Fruit fly (Drosophila melanogaster) whole organism, embryonic: ENCODE data around the gene CG10907.

Source experiments
- Adf1 ChIP-seq: fragments of 200-800 bp; sonication (Bioruptor generic); IDR thresholded peaks from 2 replicates; pipeline ENCODE4 v1.3.6; 2022; ENCODE audit warnings: missing biosample characterization, missing genetic modification characterization
- Asciz ChIP-seq: fragments of 200-800 bp; sonication (Bioruptor generic); optimal IDR thresholded peaks from 2 replicates; lab custom pipeline; 2017; ENCODE audit warnings: missing biosample characterization, mild to moderate bottlenecking, missing genetic modification characterization, missing genetic modification reagents
- Atf3 ChIP-seq: fragments of 200-800 bp; sonication (Bioruptor generic); optimal IDR thresholded peaks from 3 replicates; lab custom pipeline; 2016; ENCODE audit warnings: missing biosample characterization, missing genetic modification characterization
- BEAF-32 ChIP-seq: fragments of 200-800 bp; sonication (Bioruptor generic); optimal IDR thresholded peaks from 3 replicates; lab custom pipeline; 2017; ENCODE audit warnings: missing biosample characterization, missing genetic modification characterization, mild to moderate bottlenecking, moderate library complexity, missing genetic modification reagents
- Bdp1 ChIP-seq: fragments of 200-800 bp; sonication (Bioruptor generic); optimal IDR thresholded peaks from 3 replicates; lab custom pipeline; 2016; ENCODE audit warnings: missing biosample characterization, missing genetic modification characterization
- CG10147 ChIP-seq: fragments of 200-800 bp; sonication (Bioruptor generic); optimal IDR thresholded peaks from 2 replicates; lab custom pipeline; 2019; ENCODE audit warnings: missing biosample characterization, mild to moderate bottlenecking, missing genetic modification characterization, moderate library complexity
- CG11093 ChIP-seq: fragments of 200-800 bp; sonication (Bioruptor generic); IDR thresholded peaks from 3 replicates; pipeline ENCODE4 v1.3.6; 2022; ENCODE audit warnings: missing biosample characterization, missing genetic modification characterization
- CG11504 ChIP-seq: fragments of 200-800 bp; sonication (Bioruptor generic); optimal IDR thresholded peaks from 3 replicates; lab custom pipeline; 2019; ENCODE audit warnings: missing biosample characterization, mild to moderate bottlenecking, missing genetic modification characterization, moderate library complexity
- CG1603 ChIP-seq: fragments of 200-800 bp; sonication (Bioruptor generic); optimal IDR thresholded peaks from 2 replicates; lab custom pipeline; 2019; ENCODE audit warnings: missing biosample characterization, mild to moderate bottlenecking, missing genetic modification characterization, moderate library complexity
- CG1647 ChIP-seq: fragments of 200-800 bp; sonication (Bioruptor generic); optimal IDR thresholded peaks from 3 replicates; lab custom pipeline; 2016; ENCODE audit warnings: missing biosample characterization, missing genetic modification characterization
- CG16863 ChIP-seq: fragments of 200-800 bp; sonication (Bioruptor generic); optimal IDR thresholded peaks from 3 replicates; lab custom pipeline; 2016; ENCODE audit warnings: missing biosample characterization, missing genetic modification characterization
- CG17328 ChIP-seq: fragments of 200-800 bp; sonication (Bioruptor generic); IDR thresholded peaks from 2 replicates; pipeline ENCODE4 v1.3.6; 2022; ENCODE audit warnings: missing biosample characterization, missing genetic modification characterization
- CG17385 ChIP-seq: fragments of 200-800 bp; sonication (Bioruptor generic); optimal IDR thresholded peaks from 3 replicates; lab custom pipeline; 2018; ENCODE audit warnings: missing biosample characterization, mild to moderate bottlenecking, missing genetic modification characterization
- CG18476 ChIP-seq: fragments of 200-800 bp; sonication (Bioruptor generic); optimal IDR thresholded peaks from 2 replicates; lab custom pipeline; 2016; ENCODE audit warnings: missing biosample characterization, mild to moderate bottlenecking, missing genetic modification characterization
- CG32767 ChIP-seq: fragments of 200-800 bp; sonication (Bioruptor generic); IDR thresholded peaks from 2 replicates; pipeline ENCODE4 v1.3.6; 2022; ENCODE audit warnings: missing biosample characterization, missing genetic modification characterization
- CG3838 ChIP-seq: fragments of 200-800 bp; sonication (Bioruptor generic); optimal IDR thresholded peaks from 3 replicates; lab custom pipeline; 2016; ENCODE audit warnings: missing biosample characterization, missing genetic modification characterization
- CG4282 ChIP-seq: fragments of 200-800 bp; sonication (Bioruptor generic); optimal IDR thresholded peaks from 2 replicates; lab custom pipeline; 2016; ENCODE audit warnings: missing biosample characterization, missing genetic modification characterization
- CG4617 ChIP-seq: fragments of 200-800 bp; sonication (Bioruptor generic); optimal IDR thresholded peaks from 3 replicates; lab custom pipeline; 2016; ENCODE audit warnings: missing biosample characterization, missing genetic modification characterization, borderline replicate concordance
- CG6854 ChIP-seq: fragments of 200-800 bp; sonication (Bioruptor generic); optimal IDR thresholded peaks from 3 replicates; lab custom pipeline; 2017; ENCODE audit warnings: missing biosample characterization, mild to moderate bottlenecking, missing genetic modification characterization
- CG8281 ChIP-seq: fragments of 200-800 bp; sonication (Bioruptor generic); optimal IDR thresholded peaks from 2 replicates; lab custom pipeline; 2018; ENCODE audit warnings: missing biosample characterization, mild to moderate bottlenecking, missing genetic modification characterization, moderate library complexity
- CG8478 ChIP-seq: fragments of >200 bp; optimal IDR thresholded peaks from 2 replicates; lab custom pipeline; 2018
- CoRest ChIP-seq: fragments of 200-800 bp; sonication (Bioruptor generic); optimal IDR thresholded peaks from 3 replicates; lab custom pipeline; 2018; ENCODE audit warnings: missing biosample characterization, mild to moderate bottlenecking, missing genetic modification characterization, moderate library complexity
- Doc2 ChIP-seq: fragments of 200-800 bp; sonication (Bioruptor generic); IDR thresholded peaks from 2 replicates; pipeline ENCODE4 v1.3.6; 2022; ENCODE audit warnings: missing biosample characterization, missing genetic modification characterization
- Doc3 ChIP-seq: fragments of 200-800 bp; sonication (Bioruptor generic); IDR thresholded peaks from 3 replicates; pipeline ENCODE4 v1.3.6; 2022; ENCODE audit warnings: missing biosample characterization, missing genetic modification characterization; ENCODE audit not compliant: partially characterized antibody
- Dref ChIP-seq: fragments of 200-800 bp; sonication (Bioruptor generic); IDR thresholded peaks from 2 replicates; pipeline ENCODE4 v1.3.6; 2022; ENCODE audit warnings: missing biosample characterization, missing genetic modification characterization
- Ets65A ChIP-seq: fragments of 200-800 bp; sonication (Bioruptor generic); peaks from one replicate; lab custom pipeline; 2016; ENCODE audit warnings: missing biosample characterization, missing genetic modification characterization
- HLH4C ChIP-seq: fragments of 200-800 bp; sonication (Bioruptor generic); IDR thresholded peaks from 3 replicates; pipeline ENCODE4 v1.3.6; 2022; ENCODE audit warnings: missing biosample characterization, missing genetic modification characterization; ENCODE audit not compliant: partially characterized antibody
- HLH54F ChIP-seq: fragments of 200-800 bp; sonication (Bioruptor generic); optimal IDR thresholded peaks from 3 replicates; lab custom pipeline; 2016; ENCODE audit warnings: missing biosample characterization, missing genetic modification characterization
- Hr39 ChIP-seq: fragments of >200 bp; optimal IDR thresholded peaks from 2 replicates; lab custom pipeline; 2017
- Hr51 ChIP-seq, 2 experiments: fragments of 200-800 bp; sonication (Bioruptor generic); optimal IDR thresholded peaks; 2 replicates in 1 of 2; 3 replicates in 1 of 2; lab custom pipeline; 2016 to 2018; ENCODE audit warnings: missing biosample characterization in 2 of 2, missing genetic modification characterization in 2 of 2, mild to moderate bottlenecking in 1 of 2, moderate library complexity in 1 of 2
- Jarid2 ChIP-seq: fragments of 200-800 bp; sonication (Bioruptor generic); optimal IDR thresholded peaks from 3 replicates; lab custom pipeline; 2017; ENCODE audit warnings: mild to moderate bottlenecking, missing biosample characterization, missing genetic modification reagents, missing genetic modification characterization
- Lim3 ChIP-seq: fragments of 200-800 bp; sonication (Bioruptor generic); IDR thresholded peaks from 2 replicates; pipeline ENCODE4 v1.3.6; 2022; ENCODE audit warnings: missing biosample characterization, missing genetic modification characterization
- Sox100B ChIP-seq: fragments of 200-800 bp; sonication (Bioruptor generic); optimal IDR thresholded peaks from 3 replicates; lab custom pipeline; 2018; ENCODE audit warnings: missing biosample characterization, mild to moderate bottlenecking, missing genetic modification characterization
- Xbp1 ChIP-seq: fragments of 200-800 bp; sonication (Bioruptor generic); optimal IDR thresholded peaks from 3 replicates; lab custom pipeline; 2016; ENCODE audit warnings: missing biosample characterization, mild to moderate bottlenecking, missing genetic modification characterization
- ato ChIP-seq: fragments of 200-800 bp; sonication (Bioruptor generic); IDR thresholded peaks from 2 replicates; pipeline ENCODE4 v1.3.6; 2022; ENCODE audit warnings: missing biosample characterization, missing genetic modification characterization; ENCODE audit not compliant: partially characterized antibody
- cato ChIP-seq: fragments of 200-800 bp; sonication (Bioruptor generic); optimal IDR thresholded peaks from 2 replicates; lab custom pipeline; 2016; ENCODE audit warnings: missing biosample characterization, missing genetic modification characterization, borderline replicate concordance
- caup ChIP-seq: fragments of 200-800 bp; sonication (Bioruptor generic); optimal IDR thresholded peaks from 3 replicates; lab custom pipeline; 2017; ENCODE audit warnings: missing biosample characterization, mild to moderate bottlenecking, missing genetic modification characterization, moderate library complexity; ENCODE audit not compliant: severe bottlenecking
- crc ChIP-seq: fragments of 200-800 bp; sonication (Bioruptor generic); optimal IDR thresholded peaks from 2 replicates; lab custom pipeline; 2016; ENCODE audit warnings: missing biosample characterization, missing genetic modification characterization
- dm ChIP-seq: fragments of 200-800 bp; sonication (Bioruptor generic); optimal IDR thresholded peaks from 3 replicates; lab custom pipeline; 2016; ENCODE audit warnings: missing biosample characterization, missing genetic modification characterization
- ems ChIP-seq: fragments of 200-800 bp; sonication (Bioruptor generic); optimal IDR thresholded peaks from 3 replicates; lab custom pipeline; 2016; ENCODE audit warnings: missing biosample characterization, missing genetic modification characterization
- eyg ChIP-seq: fragments of 200-800 bp; sonication (Bioruptor generic); optimal IDR thresholded peaks from 3 replicates; lab custom pipeline; 2016; ENCODE audit warnings: missing biosample characterization, missing genetic modification characterization
- gcm ChIP-seq: fragments of 200-800 bp; sonication (Bioruptor generic); optimal IDR thresholded peaks from 2 replicates; lab custom pipeline; 2019; ENCODE audit warnings: missing biosample characterization, mild to moderate bottlenecking, missing genetic modification characterization, moderate library complexity
- grau ChIP-seq: fragments of 200-800 bp; optimal IDR thresholded peaks from 3 replicates; lab custom pipeline; 2019; ENCODE audit warnings: missing biosample characterization, mild to moderate bottlenecking, missing genetic modification characterization, moderate library complexity
- kay ChIP-seq: fragments of 200-800 bp; sonication (Bioruptor generic); optimal IDR thresholded peaks from 2 replicates; lab custom pipeline; 2016; ENCODE audit warnings: missing biosample characterization, missing genetic modification characterization
- luna ChIP-seq: fragments of 200-800 bp; sonication (Bioruptor generic); optimal IDR thresholded peaks from 2 replicates; lab custom pipeline; 2016; ENCODE audit warnings: missing biosample characterization, missing genetic modification characterization
- nerfin-1 ChIP-seq: fragments of 200-800 bp; sonication (Bioruptor generic); optimal IDR thresholded peaks from 3 replicates; lab custom pipeline; 2019; ENCODE audit warnings: missing biosample characterization, mild to moderate bottlenecking, missing genetic modification characterization, moderate library complexity
- stc ChIP-seq: fragments of 200-800 bp; sonication (Bioruptor generic); IDR thresholded peaks from 2 replicates; pipeline ENCODE4 v1.3.6; 2022; ENCODE audit warnings: missing biosample characterization, missing genetic modification characterization
- stwl ChIP-seq: fragments of 200-800 bp; sonication (Bioruptor generic); optimal IDR thresholded peaks from 3 replicates; lab custom pipeline; 2018; ENCODE audit warnings: missing biosample characterization, mild to moderate bottlenecking, missing genetic modification characterization, moderate library complexity
- tll ChIP-seq, 2 experiments: fragments of 200-800 bp in 1 of 2; fragments of >200 bp in 1 of 2; sonication (Bioruptor generic) in 1 of 2; optimal IDR thresholded peaks; 2 replicates each; lab custom pipeline; 2017 to 2019; ENCODE audit warnings: missing biosample characterization in 2 of 2, missing genetic modification characterization in 2 of 2, mild to moderate bottlenecking in 1 of 2, moderate library complexity in 1 of 2
- ttk ChIP-seq: fragments of 200-800 bp; sonication (Bioruptor generic); IDR thresholded peaks from 2 replicates; pipeline ENCODE4 v2.1.2; 2022; ENCODE audit warnings: missing biosample characterization, missing genetic modification characterization

Gene CG10907

dm6 chr3L:11821723-11822445, 28.6 kb downstream of the CG10907 start, which contains the start of the genes CG11597 and CG5946 (continued):
- TF ChIP-seq ems (GFP tag; lab: Kevin White, UChicago) (no peak), BEAF-32 (GFP tag; lab: Kevin White, UChicago) (no peak), CG32767 (GFP tag; lab: Robert Waterston, UW) (no peak), ttk (GFP tag; lab: Robert Waterston, UW) (no peak; the same call in 1 of the 2 replicates), Dref (peak; percentile 51), CG11504 (tag; lab: Kevin White, UChicago) (no peak), CG16863 (GFP tag; lab: Kevin White, UChicago) (no peak), kay (GFP tag; lab: Kevin White, UChicago) (no peak), crc (GFP tag; lab: Kevin White, UChicago) (no peak), tll (GFP tag; optimal IDR thresholded peaks at IDR 0.05; lab: Kevin White, UChicago) (no peak), luna (GFP tag; lab: Kevin White, UChicago) (no peak), CG11093 (no peak), Bdp1 (GFP tag; lab: Kevin White, UChicago) (no peak), cato (GFP tag; lab: Kevin White, UChicago) (no peak), CG18476 (GFP tag; lab: Kevin White, UChicago) (no peak), Xbp1 (no peak), CG17385 (GFP tag; lab: Kevin White, UChicago) (no peak), CG6854 (GFP tag; lab: Kevin White, UChicago) (no peak), CoRest (tag; lab: Kevin White, UChicago) (no peak), Jarid2 (peak; percentile 35), Ets65A (GFP tag; lab: Kevin White, UChicago) (no peak), HLH54F (GFP tag; lab: Kevin White, UChicago) (no peak), Doc3 (GFP tag; lab: Robert Waterston, UW) (peak; percentile 30; the same call in 1 of the 3 replicates), eyg (GFP tag; lab: Kevin White, UChicago) (no peak), CG10147 (GFP tag; lab: Kevin White, UChicago) (no peak), dm (GFP tag; lab: Kevin White, UChicago) (no peak), ato (GFP tag; lab: Robert Waterston, UW) (no peak), Asciz (GFP tag; lab: Kevin White, UChicago) (no peak), Lim3 (GFP tag; lab: Robert Waterston, UW) (no peak), Atf3 (GFP tag; lab: Kevin White, UChicago) (no peak), grau (tag; lab: Kevin White, UChicago) (no peak), Hr39 (lab: Kevin White, UChicago) (no peak), CG4282 (GFP tag; lab: Kevin White, UChicago) (no peak), Hr51 (GFP tag; optimal IDR thresholded peaks at IDR 0.05; lab: Kevin White, UChicago) (no peak), CG1647 (GFP tag; lab: Kevin White, UChicago) (no peak), CG3838 (GFP tag; lab: Kevin White, UChicago) (no peak), CG8478 (lab: Kevin White, UChicago) (no peak), caup (no peak), stc (GFP tag; lab: Robert Waterston, UW) (no peak), Doc2 (GFP tag; lab: Robert Waterston, UW) (no peak), Adf1 (no peak), CG1603 (peak; percentile 10), gcm (peak; percentile 1), HLH4C (GFP tag; lab: Robert Waterston, UW) (no peak), stwl (tag; lab: Kevin White, UChicago) (no peak), Sox100B (GFP tag; lab: Kevin White, UChicago) (no peak), CG17328 (GFP tag; lab: Robert Waterston, UW) (no peak), nerfin-1 (tag; lab: Kevin White, UChicago) (no peak), CG8281 (tag; lab: Kevin White, UChicago) (no peak), CG4617 (GFP tag; lab: Kevin White, UChicago) (peak; percentile 11)
